Fruit fly (Drosophila melanogaster) whole organism, prepupa: ENCODE measurements around the gene Mink.
A peak's percentile ranks its signal among the peaks of the same experiment; 100 is the strongest.

ENCODE experiments used
- Blimp-1 ChIP-seq: fragments of 200-800 bp; sonication (Bioruptor generic); optimal IDR thresholded peaks from 3 replicates; lab custom pipeline; 2017; ENCODE audit warnings: missing biosample characterization, missing genetic modification characterization, mild to moderate bottlenecking, moderate library complexity, missing genetic modification reagents
- CG10631 ChIP-seq: fragments of 200-800 bp; sonication (Bioruptor generic); optimal IDR thresholded peaks from 2 replicates; lab custom pipeline; 2016; ENCODE audit warnings: missing biosample characterization, missing genetic modification characterization
- CG10669 ChIP-seq: fragments of 200-800 bp; sonication (Bioruptor generic); optimal IDR thresholded peaks from 3 replicates; lab custom pipeline; 2018; ENCODE audit warnings: missing biosample characterization, mild to moderate bottlenecking, missing genetic modification characterization, moderate library complexity
- CG11294 ChIP-seq: fragments of 200-800 bp; sonication (Bioruptor generic); IDR thresholded peaks from 2 replicates; pipeline ENCODE4 v1.3.6; 2022; ENCODE audit warnings: missing biosample characterization, missing genetic modification characterization
- CG11762 ChIP-seq: fragments of 200-800 bp; sonication (Bioruptor generic); optimal IDR thresholded peaks from 3 replicates; lab custom pipeline; 2016; ENCODE audit warnings: missing biosample characterization, missing genetic modification characterization; ENCODE audit not compliant: insufficient read depth
- CG11902 ChIP-seq: fragments of 200-800 bp; sonication (Bioruptor generic); optimal IDR thresholded peaks from 3 replicates; lab custom pipeline; 2016; ENCODE audit warnings: missing biosample characterization, missing genetic modification characterization
- CG15336 ChIP-seq: fragments of 200-800 bp; sonication (Bioruptor generic); IDR thresholded peaks from 2 replicates; pipeline ENCODE4 v1.3.6; 2022; ENCODE audit warnings: missing biosample characterization, missing genetic modification characterization
- CG1621 ChIP-seq: fragments of 200-800 bp; sonication (Bioruptor generic); optimal IDR thresholded peaks from 3 replicates; lab custom pipeline; 2018; ENCODE audit warnings: missing biosample characterization, mild to moderate bottlenecking, missing genetic modification characterization
- CG32006 ChIP-seq: fragments of 200-800 bp; sonication (Bioruptor generic); optimal IDR thresholded peaks from 3 replicates; lab custom pipeline; 2017; ENCODE audit warnings: missing biosample characterization, mild to moderate bottlenecking, missing genetic modification characterization
- CG34406 ChIP-seq: fragments of 200-800 bp; sonication (Bioruptor generic); optimal IDR thresholded peaks from 3 replicates; lab custom pipeline; 2016; ENCODE audit warnings: missing biosample characterization, missing genetic modification characterization
- CG3919 ChIP-seq: fragments of 200-800 bp; sonication (Bioruptor generic); optimal IDR thresholded peaks from 3 replicates; lab custom pipeline; 2016; ENCODE audit warnings: missing biosample characterization, missing genetic modification characterization
- CG4318 ChIP-seq: fragments of 200-800 bp; sonication (Bioruptor generic); optimal IDR thresholded peaks from 3 replicates; lab custom pipeline; 2017; ENCODE audit warnings: missing biosample characterization, mild to moderate bottlenecking, missing genetic modification characterization
- CG6163 ChIP-seq: fragments of 200-800 bp; sonication (Bioruptor generic); IDR thresholded peaks from 3 replicates; pipeline ENCODE4 v1.3.6; 2022; ENCODE audit warnings: missing biosample characterization, missing genetic modification characterization
- CG6276 ChIP-seq: fragments of 200-800 bp; sonication (Bioruptor generic); optimal IDR thresholded peaks from 2 replicates; lab custom pipeline; 2017; ENCODE audit warnings: missing biosample characterization, mild to moderate bottlenecking, missing genetic modification characterization
- CG6808 ChIP-seq: fragments of 200-800 bp; sonication (Bioruptor generic); optimal IDR thresholded peaks from 3 replicates; lab custom pipeline; 2017; ENCODE audit warnings: missing biosample characterization, missing genetic modification characterization, mild to moderate bottlenecking, moderate library complexity, missing genetic modification reagents
- CG6854 ChIP-seq: fragments of 200-800 bp; sonication (Bioruptor generic); optimal IDR thresholded peaks from 2 replicates; lab custom pipeline; 2017; ENCODE audit warnings: missing biosample characterization, mild to moderate bottlenecking, missing genetic modification characterization
- CG7368 ChIP-seq: fragments of 200-800 bp; sonication (Bioruptor generic); optimal IDR thresholded peaks from 3 replicates; lab custom pipeline; 2016; ENCODE audit warnings: missing biosample characterization, missing genetic modification characterization
- CG8119 ChIP-seq: fragments of 200-800 bp; sonication (Bioruptor generic); IDR thresholded peaks from 3 replicates; pipeline ENCODE4 v1.3.6; 2022; ENCODE audit warnings: missing biosample characterization, missing genetic modification characterization
- CG8319 ChIP-seq: fragments of 200-800 bp; sonication (Bioruptor generic); optimal IDR thresholded peaks from 3 replicates; lab custom pipeline; 2016; ENCODE audit warnings: missing biosample characterization, missing genetic modification characterization
- CG8632 ChIP-seq: fragments of 200-800 bp; sonication (Bioruptor generic); optimal IDR thresholded peaks from 3 replicates; lab custom pipeline; 2016; ENCODE audit warnings: missing biosample characterization, missing genetic modification characterization
- Eip75B ChIP-seq: fragments of 200-800 bp; sonication (Bioruptor generic); optimal IDR thresholded peaks from 3 replicates; lab custom pipeline; 2016; ENCODE audit warnings: missing biosample characterization, missing genetic modification characterization
- Eip78C ChIP-seq: fragments of 200-800 bp; sonication (Bioruptor generic); peaks from one replicate; lab custom pipeline; 2016; ENCODE audit warnings: missing biosample characterization, missing genetic modification characterization
- Eip93F ChIP-seq: fragments of 200-800 bp; sonication (Bioruptor generic); optimal IDR thresholded peaks from 2 replicates; lab custom pipeline; 2016; ENCODE audit warnings: missing biosample characterization, mild to moderate bottlenecking, missing genetic modification characterization
- Ets96B ChIP-seq: fragments of 200-800 bp; optimal IDR thresholded peaks from 2 replicates; lab custom pipeline; 2019; ENCODE audit warnings: missing biosample characterization, mild to moderate bottlenecking, missing genetic modification characterization, moderate library complexity
- Gug ChIP-seq: fragments of 200-800 bp; sonication (Bioruptor generic); IDR thresholded peaks from 2 replicates; pipeline ENCODE4 v1.3.6; 2022; ENCODE audit warnings: missing biosample characterization, missing genetic modification characterization
- Hr38 ChIP-seq: sonication (Bioruptor generic); optimal IDR thresholded peaks from 2 replicates; lab custom pipeline; 2016; ENCODE audit warnings: missing biosample characterization, missing genetic modification characterization
- Hr39 ChIP-seq: fragments of 200-800 bp; sonication (Bioruptor generic); optimal IDR thresholded peaks from 2 replicates; lab custom pipeline; 2016; ENCODE audit warnings: missing biosample characterization, missing genetic modification characterization
- Lpt ChIP-seq: fragments of 200-800 bp; sonication (Bioruptor generic); optimal IDR thresholded peaks from 3 replicates; lab custom pipeline; 2016; ENCODE audit warnings: missing biosample characterization, missing genetic modification characterization
- Met ChIP-seq: fragments of 200-800 bp; sonication (Bioruptor generic); optimal IDR thresholded peaks from 3 replicates; lab custom pipeline; 2016; ENCODE audit warnings: missing biosample characterization, missing genetic modification characterization
- OdsH ChIP-seq: fragments of 200-800 bp; sonication (Bioruptor generic); optimal IDR thresholded peaks from 3 replicates; lab custom pipeline; 2016; ENCODE audit warnings: missing biosample characterization, missing genetic modification characterization
- Smox ChIP-seq: fragments of 200-800 bp; sonication (Bioruptor generic); optimal IDR thresholded peaks from 3 replicates; lab custom pipeline; 2016; ENCODE audit warnings: missing biosample characterization, missing genetic modification characterization
- Sox102F ChIP-seq: fragments of 200-800 bp; sonication (Bioruptor generic); optimal IDR thresholded peaks from 2 replicates; lab custom pipeline; 2016; ENCODE audit warnings: missing biosample characterization, mild to moderate bottlenecking, missing genetic modification characterization
- acj6 ChIP-seq: fragments of 200-800 bp; sonication (Bioruptor generic); optimal IDR thresholded peaks from 3 replicates; lab custom pipeline; 2016; ENCODE audit warnings: missing biosample characterization, missing genetic modification characterization
- cyc ChIP-seq: fragments of 200-800 bp; sonication (Bioruptor generic); optimal IDR thresholded peaks from 3 replicates; lab custom pipeline; 2016; ENCODE audit warnings: missing biosample characterization, missing genetic modification characterization
- dac ChIP-seq: fragments of 200-800 bp; sonication (Bioruptor generic); optimal IDR thresholded peaks from 2 replicates; lab custom pipeline; 2017; ENCODE audit warnings: missing biosample characterization, mild to moderate bottlenecking, missing genetic modification characterization
- dsx ChIP-seq: fragments of 200-800 bp; optimal IDR thresholded peaks from 3 replicates; lab custom pipeline; 2019; ENCODE audit warnings: missing biosample characterization, mild to moderate bottlenecking, missing genetic modification characterization, moderate library complexity; ENCODE audit not compliant: poor library complexity, severe bottlenecking
- eg ChIP-seq: fragments of 200-800 bp; sonication (Bioruptor generic); IDR thresholded peaks from 3 replicates; pipeline ENCODE4 v1.3.6; 2022; ENCODE audit warnings: missing biosample characterization, missing genetic modification characterization
- esn ChIP-seq: fragments of 200-800 bp; sonication (Bioruptor generic); optimal IDR thresholded peaks from 2 replicates; lab custom pipeline; 2016; ENCODE audit warnings: missing biosample characterization, mild to moderate bottlenecking, missing genetic modification characterization, moderate library complexity
- fd59A ChIP-seq: fragments of 200-800 bp; sonication (Bioruptor generic); optimal IDR thresholded peaks from 2 replicates; lab custom pipeline; 2017; ENCODE audit warnings: missing biosample characterization, mild to moderate bottlenecking, missing genetic modification characterization, missing genetic modification reagents
- fkh ChIP-seq: fragments of 200-800 bp; sonication (Bioruptor generic); optimal IDR thresholded peaks from 3 replicates; lab custom pipeline; 2017; ENCODE audit warnings: missing biosample characterization, mild to moderate bottlenecking, missing genetic modification characterization, moderate library complexity
- lz ChIP-seq: fragments of 200-800 bp; sonication (Bioruptor generic); optimal IDR thresholded peaks from 3 replicates; lab custom pipeline; 2016; ENCODE audit warnings: missing biosample characterization, missing genetic modification characterization
- net ChIP-seq: fragments of 200-800 bp; sonication (Bioruptor generic); optimal IDR thresholded peaks from 3 replicates; lab custom pipeline; 2016; ENCODE audit warnings: missing biosample characterization, missing genetic modification characterization
- pdm3 ChIP-seq: fragments of 200-800 bp; sonication (Bioruptor generic); optimal IDR thresholded peaks from 3 replicates; lab custom pipeline; 2016; ENCODE audit warnings: missing biosample characterization, missing genetic modification characterization
- salr ChIP-seq, 2 experiments: fragments of 200-800 bp; sonication (Bioruptor generic); optimal IDR thresholded peaks; 3 replicates each; lab custom pipeline; 2016 to 2018; ENCODE audit warnings: missing biosample characterization in 2 of 2, missing genetic modification characterization in 2 of 2, mild to moderate bottlenecking in 1 of 2
- ss ChIP-seq, 2 experiments: fragments of 200-800 bp; sonication (Bioruptor generic); optimal IDR thresholded peaks; 2 replicates in 1 of 2; 3 replicates in 1 of 2; lab custom pipeline; 2017 to 2018; ENCODE audit warnings: mild to moderate bottlenecking in 2 of 2, missing biosample characterization in 2 of 2, missing genetic modification characterization in 2 of 2, moderate library complexity in 1 of 2
- svp ChIP-seq: fragments of 200-800 bp; sonication (Bioruptor generic); peaks from one replicate; lab custom pipeline; 2016; ENCODE audit warnings: missing biosample characterization, missing genetic modification characterization
- topi ChIP-seq: fragments of 200-800 bp; sonication (Bioruptor generic); optimal IDR thresholded peaks from 3 replicates; lab custom pipeline; 2016; ENCODE audit warnings: missing biosample characterization, missing genetic modification characterization
- vri ChIP-seq: fragments of 200-800 bp; sonication (Bioruptor generic); optimal IDR thresholded peaks from 3 replicates; lab custom pipeline; 2016; ENCODE audit warnings: missing biosample characterization, mild to moderate bottlenecking, missing genetic modification characterization

Gene Mink

dm6 chr3R:24965403-24965802 is 43.1 kb downstream of the Mink start (continued):
- no peak for TF ChIP-seq Hr38
- no peak for TF ChIP-seq Eip93F (GFP tag; lab: Kevin White, UChicago)
- no peak for TF ChIP-seq CG11294 (GFP tag; lab: Robert Waterston, UW)
- TF ChIP-seq vri: peak; percentile 43
- TF ChIP-seq fd59A (GFP tag; lab: Kevin White, UChicago): no peak
- TF ChIP-seq eg (GFP tag; lab: Robert Waterston, UW): no peak; the same call in 2 of the 3 replicates
- peak; percentile 6 for TF ChIP-seq CG32006 (GFP tag; lab: Kevin White, UChicago)
- TF ChIP-seq CG3919 (GFP tag; lab: Kevin White, UChicago): peak; percentile 41
- peak; percentile 34 for TF ChIP-seq Met
- no peak for TF ChIP-seq CG11902 (GFP tag; lab: Kevin White, UChicago)
- TF ChIP-seq Smox (GFP tag; lab: Kevin White, UChicago): peak; percentile 24
- peak; percentile 25 for TF ChIP-seq OdsH (GFP tag; lab: Kevin White, UChicago)
- no peak for TF ChIP-seq CG6276
- peak; percentile 26 for TF ChIP-seq cyc (GFP tag; lab: Kevin White, UChicago)
- TF ChIP-seq ss (GFP tag; optimal IDR thresholded peaks at IDR 0.05; lab: Kevin White, UChicago): peak in 1 of 2 experiments; percentile 12

- TF ChIP-seq CG34406 (GFP tag; lab: Kevin White, UChicago) (no peak), CG1621 (tag; lab: Kevin White, UChicago) (no peak), lz (GFP tag; lab: Kevin White, UChicago) (no peak), net (GFP tag; lab: Kevin White, UChicago) (no peak), Met (peak; percentile 33), CG8632 (GFP tag; lab: Kevin White, UChicago) (peak; percentile 3), acj6 (no peak), CG4318 (GFP tag; lab: Kevin White, UChicago) (peak; percentile 21), CG6854 (GFP tag; lab: Kevin White, UChicago) (no peak), Smox (GFP tag; lab: Kevin White, UChicago) (peak; percentile 19), salr (GFP tag; optimal IDR thresholded peaks at IDR 0.05; lab: Kevin White, UChicago) (no peak), Eip78C (GFP tag; lab: Kevin White, UChicago) (peak; percentile 37), OdsH (GFP tag; lab: Kevin White, UChicago) (peak; percentile 25), CG6808 (GFP tag; lab: Kevin White, UChicago) (no peak), CG3919 (GFP tag; lab: Kevin White, UChicago) (no peak), topi (GFP tag; lab: Kevin White, UChicago) (no peak), svp (GFP tag; lab: Kevin White, UChicago) (peak; percentile 77), Hr39 (GFP tag; lab: Kevin White, UChicago) (peak; percentile 16), cyc (GFP tag; lab: Kevin White, UChicago) (no peak), ss (GFP tag; optimal IDR thresholded peaks at IDR 0.05; lab: Kevin White, UChicago) (no peak), dac (GFP tag; lab: Kevin White, UChicago) (no peak), CG7368 (GFP tag; lab: Kevin White, UChicago) (no peak), CG10631 (GFP tag; lab: Kevin White, UChicago) (no peak), Blimp-1 (GFP tag; lab: Kevin White, UChicago) (no peak), fkh (GFP tag; lab: Kevin White, UChicago) (no peak), pdm3 (no peak), Sox102F (peak; percentile 22), fd59A (GFP tag; lab: Kevin White, UChicago) (no peak), Ets96B (tag; lab: Kevin White, UChicago) (no peak), Gug (no peak), eg (GFP tag; lab: Robert Waterston, UW) (no peak), Lpt (GFP tag; lab: Kevin White, UChicago) (no peak), CG10669 (GFP tag; lab: Kevin White, UChicago) (no peak), dsx (GFP tag; lab: Kevin White, UChicago) (no peak), CG32006 (GFP tag; lab: Kevin White, UChicago) (peak; percentile 63), Eip75B (GFP tag; lab: Kevin White, UChicago) (no peak), Hr38 (no peak), CG6163 (GFP tag; lab: Robert Waterston, UW) (no peak), vri (no peak), CG8119 (GFP tag; lab: Robert Waterston, UW) (no peak), esn (GFP tag; lab: Kevin White, UChicago) (peak; percentile 28), CG8319 (GFP tag; lab: Kevin White, UChicago) (no peak), CG15336 (GFP tag; lab: Robert Waterston, UW) (no peak), CG11902 (GFP tag; lab: Kevin White, UChicago) (no peak), CG11762 (GFP tag; lab: Kevin White, UChicago) (no peak)
Measured at dm6 chr3R:24966578-24966977, 44.3 kb downstream of the Mink start.
